Worm (Caenorhabditis elegans): ENCODE results near the gene dhs-25.

Gene dhs-25

DNA sequence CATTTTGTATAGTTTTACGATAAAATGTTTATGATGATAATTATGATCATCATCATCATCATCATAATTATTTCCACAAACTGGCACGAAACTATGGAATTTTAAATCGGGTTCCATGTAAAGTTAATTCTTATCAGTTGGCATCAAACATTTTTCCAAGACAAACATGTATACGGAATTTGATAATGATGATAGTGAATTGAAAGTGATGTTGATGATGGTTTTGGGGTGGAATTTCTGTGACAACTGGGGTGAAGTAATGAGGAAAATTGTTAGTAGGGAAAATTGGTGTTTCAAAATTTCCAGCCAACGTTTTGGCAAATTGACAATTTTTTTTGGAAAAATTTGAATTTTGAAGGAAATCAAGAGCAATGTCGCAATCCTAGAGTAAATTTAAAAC, 26.6 kb upstream of the dhs-25 start:
- TF ChIP-seq unc-62 (GFP tag; optimal IDR thresholded peaks at IDR 0.05), result no peak

DNA sequence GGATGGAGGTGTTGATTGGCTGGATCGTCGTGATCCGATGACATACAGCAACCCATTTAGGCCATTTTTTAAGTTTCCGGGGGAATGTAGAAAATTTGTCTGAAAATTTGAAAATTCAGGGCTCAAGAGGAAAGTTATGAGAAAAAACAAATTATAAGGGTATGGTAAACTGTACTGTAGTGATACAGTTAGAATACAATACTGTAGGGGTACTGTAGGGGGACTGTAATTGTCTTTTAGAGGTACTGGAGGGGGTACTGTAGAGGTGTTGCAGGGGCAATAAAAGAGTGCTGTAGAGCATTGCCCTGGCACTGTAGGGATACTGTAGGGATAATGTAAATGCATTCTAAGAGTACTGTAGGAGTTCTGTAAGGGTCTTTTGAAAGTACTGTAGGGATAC, 21.6 kb upstream of the dhs-25 start, which contains the start of gene D1005.6:
Gene D1005.6 (minus strand): TSS at position 101 of the 400 bp plus-strand sequence.
- TF ChIP-seq unc-62 (GFP tag; optimal IDR thresholded peaks at IDR 0.05), result no peak

DNA sequence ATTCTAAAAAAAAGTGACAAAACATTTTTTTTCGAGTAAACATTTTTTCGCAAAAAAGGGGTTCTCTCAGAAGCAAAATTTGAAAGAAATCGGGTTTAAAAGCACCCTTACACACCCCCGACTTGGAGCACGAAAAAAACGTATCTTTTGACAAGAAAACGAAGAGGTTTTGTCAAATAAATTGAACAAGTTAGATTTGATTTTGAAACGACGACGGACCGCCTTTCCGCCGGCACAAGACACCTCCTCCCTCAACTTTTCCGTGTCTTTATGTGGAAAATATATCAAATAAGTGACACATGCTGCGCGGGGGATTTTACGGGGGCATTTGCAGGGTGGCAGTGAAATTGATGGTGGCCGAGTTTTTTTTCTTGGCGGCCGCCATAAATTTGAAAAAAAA, 18.3 kb upstream of the dhs-25 start:
- TF ChIP-seq unc-62 (GFP tag; optimal IDR thresholded peaks at IDR 0.05), result no peak

DNA sequence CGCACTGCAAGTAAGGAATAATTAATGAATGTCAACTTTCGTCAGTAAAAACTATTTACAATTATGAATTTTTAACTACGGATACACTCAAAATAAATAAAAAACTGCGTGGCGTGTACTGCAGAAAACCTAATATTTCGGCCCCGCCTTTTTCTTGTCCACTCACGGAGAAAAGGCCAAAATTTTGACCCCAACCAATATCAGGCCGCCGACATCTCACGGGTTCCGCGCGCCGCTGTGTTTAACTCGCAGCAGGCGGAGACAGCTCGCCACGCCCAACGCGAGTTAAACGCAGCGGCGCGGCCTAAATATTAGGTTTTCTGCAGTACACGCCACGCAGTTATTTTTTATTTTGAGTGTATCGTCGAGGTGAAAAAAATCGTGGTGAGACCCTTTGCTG, 15.1 kb upstream of the dhs-25 start:
- TF ChIP-seq unc-62 (GFP tag; optimal IDR thresholded peaks at IDR 0.05), result no peak

DNA sequence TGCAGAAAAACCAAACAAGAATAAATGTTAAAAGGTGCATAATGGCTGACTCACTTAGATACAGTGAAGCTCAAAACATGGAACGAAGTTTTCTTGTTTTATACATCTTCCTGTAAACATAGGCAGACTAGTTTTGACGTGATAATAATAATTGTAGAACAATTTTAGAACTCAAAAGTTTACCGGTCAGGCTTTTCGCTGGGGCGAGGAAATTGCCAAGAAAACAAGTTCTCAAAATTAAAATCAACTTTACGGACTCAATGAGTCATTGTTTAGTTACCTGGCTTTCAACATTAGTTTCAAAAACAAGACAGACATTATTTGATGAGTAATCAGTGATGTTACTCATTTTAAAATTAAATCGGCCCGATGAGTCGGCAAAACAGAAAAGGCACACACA, 13.5 kb upstream of the dhs-25 start, which contains the start of gene D1005.5:
Gene D1005.5 (minus strand): TSS at position 101 of the 400 bp plus-strand sequence.
- no peak for TF ChIP-seq unc-62 (GFP tag; optimal IDR thresholded peaks at IDR 0.05)

DNA sequence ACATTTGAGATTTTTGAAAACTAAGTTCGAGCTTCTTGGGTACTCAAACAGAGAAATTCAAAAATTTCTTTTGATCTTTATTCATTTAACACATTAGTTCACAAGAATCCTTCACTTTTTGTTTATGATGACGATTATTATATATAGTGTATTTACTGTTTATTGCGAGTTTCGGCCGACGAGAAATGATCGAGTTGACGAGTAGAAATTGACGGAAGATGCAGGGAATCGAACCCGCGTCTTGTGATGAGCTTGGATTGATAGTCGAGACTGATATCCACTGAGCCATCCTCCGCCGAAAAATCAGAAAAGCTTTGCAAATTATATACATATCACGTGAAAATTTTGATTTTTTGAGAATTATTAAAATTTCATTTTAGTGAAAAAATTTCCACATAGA, 12.5 kb upstream of the dhs-25 start:
- TF ChIP-seq unc-62 (GFP tag; optimal IDR thresholded peaks at IDR 0.05), result no peak

DNA sequence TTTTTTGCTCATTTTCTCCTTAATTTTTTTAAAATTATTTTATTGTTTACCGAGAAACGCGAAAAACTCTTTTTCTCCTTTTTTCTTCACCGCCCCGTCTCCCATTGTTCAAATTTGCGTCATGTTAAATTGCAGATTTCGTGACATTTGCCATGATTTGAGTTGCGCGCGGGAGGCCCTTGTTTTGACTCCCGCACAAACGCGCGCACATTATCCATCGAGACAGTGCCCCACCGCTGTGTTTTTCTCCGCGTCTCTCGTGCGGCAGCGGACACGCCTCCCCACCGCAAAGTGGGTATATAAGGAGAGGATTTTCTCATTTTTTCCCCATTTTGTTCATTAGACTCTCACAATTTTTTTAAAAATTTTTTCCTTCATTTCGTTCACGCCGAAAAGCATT, 10.3 kb upstream of the dhs-25 start:
- no peak for TF ChIP-seq unc-62 (GFP tag; optimal IDR thresholded peaks at IDR 0.05)

DNA sequence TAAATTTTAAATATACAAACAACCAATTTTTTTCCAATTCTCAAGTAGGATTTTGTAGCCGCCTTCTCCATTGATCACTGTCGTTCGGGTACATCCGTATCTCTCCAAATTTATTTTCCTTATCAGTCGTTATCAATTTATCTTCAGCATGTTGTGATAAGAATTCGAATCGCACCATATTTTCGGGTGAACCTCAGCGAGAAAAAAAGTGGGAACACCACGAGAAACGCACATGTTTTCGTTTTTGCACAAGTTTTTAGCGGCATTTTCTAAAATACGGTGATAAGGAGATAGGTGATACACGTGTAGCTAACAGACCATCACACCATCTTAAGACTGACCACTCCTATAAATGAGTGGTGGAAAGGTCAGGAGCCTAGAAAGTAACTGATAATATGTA, 8.4 kb upstream of the dhs-25 start:
- no peak for TF ChIP-seq unc-62 (GFP tag; optimal IDR thresholded peaks at IDR 0.05)

DNA sequence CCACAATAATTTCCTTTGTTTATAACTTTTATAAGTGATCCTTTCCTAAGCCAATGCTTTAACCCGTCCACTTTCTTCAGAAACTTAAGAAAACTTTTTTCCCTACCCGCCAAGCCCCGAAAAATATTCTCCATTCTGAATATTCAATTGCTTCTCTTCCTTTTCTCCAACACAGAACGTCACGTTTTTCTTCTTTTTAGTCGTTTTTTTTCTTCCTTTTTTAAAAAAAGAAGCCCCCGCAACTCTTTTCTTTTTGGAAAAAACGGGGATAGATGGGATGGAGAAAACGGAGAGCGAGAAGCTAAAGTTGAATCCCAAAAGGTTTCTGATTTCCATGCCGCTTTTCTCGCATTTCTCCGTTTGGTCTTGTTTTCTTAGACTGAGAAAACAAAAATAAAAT, 7.8 kb upstream of the dhs-25 start:
- no peak for TF ChIP-seq unc-62 (GFP tag; optimal IDR thresholded peaks at IDR 0.05)

DNA sequence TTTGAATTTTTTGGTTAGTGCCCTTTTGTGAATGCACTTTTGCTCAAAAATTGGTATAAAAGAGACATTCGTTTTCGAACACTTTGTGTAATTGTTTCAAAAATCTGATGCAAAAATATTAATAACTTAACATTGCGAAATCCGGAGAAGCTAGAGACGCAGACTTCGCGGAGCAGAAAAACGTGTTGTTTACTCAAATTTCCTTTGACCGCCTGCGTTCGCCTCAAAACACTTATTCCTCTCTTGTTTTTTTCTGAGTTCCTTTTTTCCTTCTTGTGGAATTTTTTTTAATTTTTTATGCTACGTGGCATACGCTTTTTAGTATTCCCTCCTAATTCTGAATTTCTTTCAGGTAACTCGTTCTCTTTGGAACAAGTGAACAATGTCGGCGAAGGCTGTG, 7.1 kb upstream of the dhs-25 start, which contains the start of gene acly-1:
Gene acly-1 (plus strand): TSS at position 353 of the 400 bp plus-strand sequence.
- TF ChIP-seq unc-62 (GFP tag; optimal IDR thresholded peaks at IDR 0.05), result no peak

DNA sequence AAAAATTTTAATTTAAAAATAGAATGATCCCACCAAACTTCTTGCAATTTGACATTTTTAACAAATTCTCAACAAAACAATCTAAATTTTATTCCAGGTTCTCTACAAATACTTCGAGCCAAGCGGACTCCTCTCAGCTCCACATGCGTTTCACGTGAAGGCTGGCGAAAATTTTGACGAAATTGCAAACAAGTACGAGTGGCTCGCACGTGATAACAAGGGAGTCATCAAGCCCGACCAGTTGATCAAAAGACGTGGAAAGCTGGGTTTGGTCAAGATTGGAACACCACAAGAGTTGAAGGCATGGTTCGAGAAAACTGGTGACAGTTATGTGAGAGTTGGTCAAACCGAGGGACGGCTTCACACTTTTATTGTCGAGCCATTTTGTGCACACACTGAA, 6.7 kb upstream of the dhs-25 start:
- no peak for TF ChIP-seq unc-62 (GFP tag; optimal IDR thresholded peaks at IDR 0.05)

DNA sequence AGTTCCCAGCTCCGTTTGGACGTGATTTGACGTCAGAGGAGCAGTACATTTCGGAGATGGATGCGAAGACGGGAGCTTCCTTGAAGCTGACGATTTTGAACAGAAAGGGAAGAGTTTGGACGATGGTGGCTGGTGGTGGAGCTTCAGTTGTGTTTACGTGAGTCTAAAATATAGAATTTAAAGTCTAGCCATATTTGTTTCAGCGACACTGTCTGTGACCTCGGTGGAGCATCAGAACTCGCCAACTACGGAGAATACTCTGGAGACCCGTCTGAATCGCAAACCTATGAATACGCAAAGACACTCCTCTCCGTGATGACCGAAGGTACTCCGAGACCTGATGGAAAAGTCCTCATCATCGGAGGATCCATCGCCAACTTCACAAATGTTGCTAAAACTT, 5.8 kb upstream of the dhs-25 start:
- no peak for TF ChIP-seq unc-62 (GFP tag; optimal IDR thresholded peaks at IDR 0.05)

DNA sequence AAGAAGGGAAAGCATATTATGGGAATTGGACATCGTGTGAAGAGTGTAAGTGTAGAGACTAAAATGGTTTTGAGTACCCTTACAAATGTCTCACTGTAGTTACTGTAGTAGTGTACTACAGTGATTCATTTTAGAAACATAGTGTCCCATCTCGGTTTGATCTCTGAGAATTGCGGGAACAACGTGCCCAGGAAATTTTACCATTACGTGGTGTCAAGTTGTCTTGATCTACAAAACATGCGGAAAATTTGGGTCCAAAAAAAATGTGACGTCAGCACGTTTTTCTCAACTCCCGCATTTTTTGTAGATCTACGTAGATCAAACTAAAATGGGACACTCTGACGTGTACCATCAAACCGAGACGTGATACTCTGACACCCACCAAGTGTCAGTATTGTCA, 3.1 kb upstream of the dhs-25 start:
- no peak for TF ChIP-seq unc-62 (GFP tag; optimal IDR thresholded peaks at IDR 0.05)

DNA sequence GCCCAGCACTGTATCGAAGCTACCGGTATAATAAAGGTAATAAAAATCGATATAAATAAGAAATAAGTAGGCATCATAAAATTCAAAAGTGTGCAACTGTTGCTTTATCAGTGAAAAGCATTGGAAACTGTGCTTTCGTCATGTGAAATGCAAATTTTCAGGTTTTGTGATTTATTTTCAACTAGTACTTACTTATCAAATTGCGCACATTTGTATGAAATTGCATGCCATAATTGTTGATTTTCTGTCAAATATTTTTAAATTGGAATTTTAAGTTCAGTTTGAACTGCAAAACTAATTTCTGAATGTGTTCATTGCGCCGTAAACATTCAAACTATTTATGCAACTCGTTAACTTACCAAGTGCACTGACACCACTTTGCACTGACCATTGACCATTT, 614 bp upstream of the dhs-25 start, which contains the start of gene D1005.4:
Gene D1005.4 (minus strand): TSS at position 101 of the 400 bp plus-strand sequence.
- TF ChIP-seq unc-62 (GFP tag; optimal IDR thresholded peaks at IDR 0.05), result no peak

DNA sequence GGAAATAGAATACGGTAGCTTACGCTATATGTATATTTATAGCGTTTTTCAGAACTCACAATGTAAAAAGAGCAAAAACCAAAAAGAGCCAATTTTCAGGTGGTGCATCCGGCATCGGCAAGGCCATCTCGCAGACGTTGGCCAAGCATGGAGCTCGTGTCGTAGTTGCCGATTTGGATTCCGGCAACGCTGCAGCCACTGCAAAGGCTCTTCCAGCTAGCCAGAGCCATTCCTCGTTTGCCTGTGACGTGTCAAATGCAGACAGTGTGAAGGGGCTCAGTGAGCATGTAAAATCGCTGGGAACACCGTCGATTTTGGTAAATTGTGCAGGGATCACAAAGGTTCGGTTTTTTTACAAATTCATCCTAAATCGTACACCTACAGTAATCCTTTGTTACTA, 764 bp downstream of the dhs-25 start:
- TF ChIP-seq unc-62 (GFP tag; optimal IDR thresholded peaks at IDR 0.05), result no peak

DNA sequence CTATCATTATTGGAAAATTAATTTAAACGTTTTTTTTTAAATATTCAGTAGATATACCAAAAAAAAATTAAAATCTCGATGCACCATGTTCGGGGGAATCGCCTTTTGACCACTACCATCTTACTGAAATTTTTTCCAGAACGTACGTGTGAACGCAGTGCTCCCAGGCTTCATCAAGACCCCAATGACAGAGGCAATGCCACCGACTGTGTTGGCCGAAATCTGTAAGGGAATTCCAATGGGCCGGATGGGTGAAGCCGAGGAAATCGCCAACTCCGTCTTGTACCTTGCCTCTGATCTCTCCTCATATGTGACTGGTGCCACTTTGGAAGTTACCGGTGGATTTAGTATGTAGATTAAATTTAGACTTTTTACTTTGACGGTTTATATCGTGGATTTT, 2.4 kb downstream of the dhs-25 start:
- TF ChIP-seq unc-62 (GFP tag; optimal IDR thresholded peaks at IDR 0.05), result no peak

DNA sequence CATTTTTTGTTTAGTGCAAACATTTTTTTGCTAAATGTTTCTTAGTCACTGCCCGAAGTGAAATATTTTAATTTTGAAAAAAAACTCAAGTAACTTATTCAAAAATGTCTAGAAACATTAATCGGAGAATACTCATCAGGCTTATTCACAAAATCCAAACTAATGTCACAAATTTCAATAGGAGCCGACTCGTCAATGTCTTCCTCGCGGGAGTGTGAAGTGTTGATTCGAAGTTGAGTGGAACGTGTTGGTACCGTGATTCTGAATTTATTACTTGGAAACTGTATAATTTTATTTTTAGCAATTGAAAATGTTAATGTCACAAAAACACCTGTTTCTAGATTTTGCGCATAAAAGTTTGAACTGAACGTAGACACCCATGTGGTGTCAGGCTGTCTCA, 3.2 kb downstream of the dhs-25 start:
- no peak for TF ChIP-seq unc-62 (GFP tag; optimal IDR thresholded peaks at IDR 0.05)

DNA sequence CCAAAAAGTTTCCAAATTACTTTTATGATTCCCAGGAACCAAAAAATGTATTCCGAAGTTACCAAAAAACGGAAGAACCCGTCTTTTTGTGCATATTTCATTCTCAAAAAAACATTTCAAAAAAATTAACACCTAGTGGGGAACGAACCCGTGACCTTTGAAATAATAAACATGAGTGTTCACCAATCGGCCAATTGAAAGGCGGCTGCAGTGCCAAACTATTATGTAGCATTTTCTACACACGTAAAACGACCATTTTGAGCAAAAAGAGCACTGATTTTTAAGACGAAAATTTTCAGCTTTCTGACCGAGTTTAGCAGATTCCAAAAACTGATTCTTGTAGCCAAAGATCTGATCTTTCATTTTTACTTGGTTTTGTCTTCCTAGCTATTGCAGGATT, 4.7 kb downstream of the dhs-25 start:
- no peak for TF ChIP-seq unc-62 (GFP tag; optimal IDR thresholded peaks at IDR 0.05)
